Fruit fly (Drosophila melanogaster): ENCODE measurements around the gene SkpE.

dm6 chrX:19825191-19825590, 1.3 kb upstream of the SkpE start:
- no peak for TF ChIP-seq CG13204 (GFP tag; optimal IDR thresholded peaks at IDR 0.05)
- TF ChIP-seq CG9948 (tag; optimal IDR thresholded peaks at IDR 0.05), result no peak
- TF ChIP-seq CG34367 (tag; optimal IDR thresholded peaks at IDR 0.05), result no peak
- no peak for TF ChIP-seq CG14655 (GFP tag; optimal IDR thresholded peaks at IDR 0.05)
- TF ChIP-seq Pif1A (GFP tag; optimal IDR thresholded peaks at IDR 0.05), result no peak
- no peak for TF ChIP-seq CG10348 (GFP tag; IDR thresholded peaks at IDR 0.05)
